Worm (Caenorhabditis elegans) whole organism, L4 larva: ENCODE measurements around the gene sma-6.
A peak's percentile ranks its signal among the peaks of the same experiment; 100 is the strongest.

Source experiments
- F44E2.7 ChIP-seq: fragments of 200-800 bp; sonication (Bioruptor generic); IDR thresholded peaks from 2 replicates; pipeline ENCODE4 v2.1.2; 2022; ENCODE audit warnings: missing genetic modification characterization, missing compliant biosample characterization
- F49E8.2 ChIP-seq: sonication (generic microtip); optimal IDR thresholded peaks from 2 replicates; lab custom pipeline; 2016; ENCODE audit warnings: missing compliant biosample characterization, mild to moderate bottlenecking, missing genetic modification characterization, borderline replicate concordance
- R02D3.7 ChIP-seq: fragments of 150-350 bp; sonication (generic microtip); optimal IDR thresholded peaks from 3 replicates; lab custom pipeline; 2014; ENCODE audit warnings: missing biosample characterization, missing genetic modification characterization
- T20F7.1 ChIP-seq: fragments of 200-800 bp; sonication (Bioruptor generic); optimal IDR thresholded peaks from 2 replicates; lab custom pipeline; 2018; ENCODE audit warnings: mild to moderate bottlenecking, missing genetic modification characterization, missing compliant biosample characterization
- Y105C5A.15 ChIP-seq: fragments of 200-800 bp; sonication (Bioruptor generic); IDR thresholded peaks from 2 replicates; pipeline ENCODE4 v1.3.6; 2022; ENCODE audit warnings: missing genetic modification characterization, missing compliant biosample characterization
- Y5F2A.4 ChIP-seq: fragments of 200-800 bp; sonication (Bioruptor generic); optimal IDR thresholded peaks from 2 replicates; lab custom pipeline; 2018; ENCODE audit warnings: mild to moderate bottlenecking, missing genetic modification characterization, missing compliant biosample characterization
- ZK337.2 ChIP-seq: fragments of 200-800 bp; sonication (Bioruptor generic); IDR thresholded peaks from 2 replicates; pipeline ENCODE4 v1.3.6; 2022; ENCODE audit warnings: missing genetic modification reagents, missing genetic modification characterization, missing compliant biosample characterization
- ZK546.5 ChIP-seq, 2 experiments: sonication (generic microtip); optimal IDR thresholded peaks; 2 replicates each; lab custom pipeline; 2017; ENCODE audit warnings: missing biosample characterization in 2 of 2, missing genetic modification characterization in 2 of 2
- aha-1 ChIP-seq: fragments of 150-350 bp; peaks from one replicate; lab custom pipeline; 2014; ENCODE audit warnings: missing biosample characterization, missing genetic modification characterization
- arid-1 ChIP-seq: fragments of 200-800 bp; sonication (Bioruptor generic); conservative IDR thresholded peaks from 2 replicates; pipeline ENCODE4 v1.3.6; 2022; ENCODE audit warnings: missing genetic modification reagents, missing genetic modification characterization, missing compliant biosample characterization
- attf-4 ChIP-seq: sonication (generic microtip); optimal IDR thresholded peaks from 3 replicates; lab custom pipeline; 2017; ENCODE audit warnings: missing biosample characterization, missing genetic modification characterization
- ceh-82 ChIP-seq: sonication (generic microtip); optimal IDR thresholded peaks from 2 replicates; lab custom pipeline; 2017; ENCODE audit warnings: missing biosample characterization, missing genetic modification characterization
- cey-2 ChIP-seq: sonication (generic microtip); optimal IDR thresholded peaks from 3 replicates; lab custom pipeline; 2017; ENCODE audit warnings: missing genetic modification characterization, mild to moderate bottlenecking, missing compliant biosample characterization, antibody characterized with exemption, borderline replicate concordance; ENCODE audit not compliant: insufficient read depth
- ctbp-1 ChIP-seq: fragments of 200-800 bp; sonication (Bioruptor generic); IDR thresholded peaks from 2 replicates; pipeline ENCODE4 v1.3.6; 2022; ENCODE audit warnings: missing genetic modification reagents, missing genetic modification characterization, missing compliant biosample characterization
- daf-12 ChIP-seq: fragments of 150-350 bp; optimal IDR thresholded peaks from 2 replicates; lab custom pipeline; 2014; ENCODE audit warnings: missing biosample characterization, missing genetic modification reagents, missing genetic modification characterization
- daf-8 ChIP-seq: fragments of 200-800 bp; sonication (Bioruptor generic); IDR thresholded peaks from 2 replicates; pipeline ENCODE4 v1.3.6; 2022; ENCODE audit warnings: missing genetic modification characterization, missing compliant biosample characterization
- dmd-6 ChIP-seq: fragments of 200-800 bp; sonication (Bioruptor generic); IDR thresholded peaks from 2 replicates; pipeline ENCODE4 v1.3.6; 2022; ENCODE audit warnings: missing genetic modification reagents, missing genetic modification characterization, missing compliant biosample characterization
- dpl-1 ChIP-seq: fragments of 150-350 bp; optimal IDR thresholded peaks from 2 replicates; lab custom pipeline; 2014; ENCODE audit warnings: missing biosample characterization, missing genetic modification reagents, missing genetic modification characterization
- dve-1 ChIP-seq: sonication (generic microtip); optimal IDR thresholded peaks from 2 replicates; lab custom pipeline; 2017; ENCODE audit warnings: antibody characterized with exemption, mild to moderate bottlenecking, missing genetic modification characterization, missing compliant biosample characterization; ENCODE audit not compliant: insufficient read depth
- egl-27 ChIP-seq: sonication (generic microtip); optimal IDR thresholded peaks from 3 replicates; lab custom pipeline; 2017; ENCODE audit warnings: missing biosample characterization, missing genetic modification reagents, missing genetic modification characterization
- fkh-10 ChIP-seq: fragments of 150-350 bp; optimal IDR thresholded peaks from 2 replicates; lab custom pipeline; 2014; ENCODE audit warnings: missing biosample characterization, missing genetic modification reagents, missing genetic modification characterization
- hif-1 ChIP-seq, 2 experiments: sonication (generic microtip); optimal IDR thresholded peaks; 2 replicates each; lab custom pipeline; 2016 to 2017; ENCODE audit warnings: missing compliant biosample characterization in 2 of 2, missing genetic modification characterization in 2 of 2, missing genetic modification reagents in 2 of 2, missing genotype in 2 of 2, mild to moderate bottlenecking in 1 of 2
- jun-1 ChIP-seq: fragments of 150-350 bp; optimal IDR thresholded peaks from 2 replicates; lab custom pipeline; 2014; ENCODE audit warnings: missing biosample characterization, missing genetic modification reagents, missing genetic modification characterization
- lin-39 ChIP-seq: fragments of 150-350 bp; optimal IDR thresholded peaks from 2 replicates; lab custom pipeline; 2014; ENCODE audit warnings: missing biosample characterization, missing genetic modification reagents, missing genetic modification characterization
- lir-3 ChIP-seq: sonication (generic microtip); optimal IDR thresholded peaks from 2 replicates; lab custom pipeline; 2016; ENCODE audit warnings: mild to moderate bottlenecking, missing genetic modification characterization, missing compliant biosample characterization
- lsy-2 ChIP-seq, 2 experiments: fragments of 150-350 bp in 1 of 2; sonication (generic microtip) in 1 of 2; optimal IDR thresholded peaks; 2 replicates each; lab custom pipeline; 2014 to 2017; ENCODE audit warnings: missing biosample characterization in 2 of 2, missing genetic modification characterization in 2 of 2
- madf-5 ChIP-seq, 2 experiments: fragments of 200-800 bp; sonication (Bioruptor generic); IDR thresholded peaks; 2 replicates each; pipeline ENCODE4 v1.3.6; 2022; ENCODE audit warnings: missing compliant biosample characterization in 2 of 2, missing genetic modification characterization in 2 of 2
- madf-9 ChIP-seq: fragments of 200-800 bp; sonication (Bioruptor generic); conservative IDR thresholded peaks from 2 replicates; pipeline ENCODE4 v1.3.6; 2022; ENCODE audit warnings: missing genetic modification reagents, missing genetic modification characterization, missing compliant biosample characterization
- mdl-1 ChIP-seq, 2 experiments: fragments of 150-350 bp in 1 of 2; sonication (generic microtip) in 1 of 2; optimal IDR thresholded peaks; 2 replicates each; lab custom pipeline; 2014 to 2017; ENCODE audit warnings: missing biosample characterization in 2 of 2, missing genetic modification characterization in 2 of 2
- mdt-29 ChIP-seq: fragments of 200-800 bp; sonication (Bioruptor generic); IDR thresholded peaks from 2 replicates; pipeline ENCODE4 v1.3.6; 2022; ENCODE audit warnings: missing genetic modification reagents, missing genetic modification characterization, missing compliant biosample characterization
- mep-1 ChIP-seq: fragments of 150-350 bp; sonication (generic microtip); optimal IDR thresholded peaks from 3 replicates; lab custom pipeline; 2014; ENCODE audit warnings: missing biosample characterization, missing genetic modification characterization
- mes-2 ChIP-seq: sonication (generic microtip); optimal IDR thresholded peaks from 2 replicates; lab custom pipeline; 2016; ENCODE audit warnings: missing genotype, mild to moderate bottlenecking, missing genetic modification characterization, missing compliant biosample characterization; ENCODE audit not compliant: poor library complexity, severe bottlenecking
- mxl-2 ChIP-seq: fragments of 200-800 bp; sonication (Bioruptor generic); conservative IDR thresholded peaks from 2 replicates; pipeline ENCODE4 v1.3.6; 2022; ENCODE audit warnings: missing genetic modification reagents, missing genetic modification characterization, missing compliant biosample characterization
- nhr-102 ChIP-seq: sonication (generic microtip); optimal IDR thresholded peaks from 2 replicates; lab custom pipeline; 2016; ENCODE audit warnings: mild to moderate bottlenecking, missing genetic modification characterization, moderate library complexity, missing compliant biosample characterization
- nhr-111 ChIP-seq: fragments of 200-800 bp; sonication (Bioruptor generic); optimal IDR thresholded peaks from 2 replicates; lab custom pipeline; 2018; ENCODE audit warnings: mild to moderate bottlenecking, missing genetic modification characterization, missing compliant biosample characterization
- nhr-28 ChIP-seq: fragments of 150-350 bp; optimal IDR thresholded peaks from 2 replicates; lab custom pipeline; 2014; ENCODE audit warnings: missing biosample characterization, missing genetic modification characterization
- nhr-41 ChIP-seq: fragments of 200-800 bp; sonication (Bioruptor generic); IDR thresholded peaks from 2 replicates; pipeline ENCODE4 v1.3.6; 2022; ENCODE audit warnings: missing genetic modification reagents, missing genetic modification characterization, missing compliant biosample characterization
- nhr-42 ChIP-seq: fragments of 200-800 bp; sonication (Bioruptor generic); IDR thresholded peaks from 2 replicates; pipeline ENCODE4 v1.3.6; 2022; ENCODE audit warnings: missing genetic modification characterization, missing compliant biosample characterization
- php-3 ChIP-seq: fragments of 200-800 bp; sonication (Bioruptor generic); IDR thresholded peaks from 2 replicates; pipeline ENCODE4 v1.3.6; 2022; ENCODE audit warnings: missing genetic modification reagents, missing genetic modification characterization, missing compliant biosample characterization
- rbr-2 ChIP-seq: sonication (generic microtip); optimal IDR thresholded peaks from 2 replicates; lab custom pipeline; 2016; ENCODE audit warnings: missing genotype, missing genetic modification characterization, missing compliant biosample characterization
- saeg-2 ChIP-seq: fragments of 200-800 bp; sonication (Bioruptor generic); IDR thresholded peaks from 2 replicates; pipeline ENCODE4 v1.3.6; 2022; ENCODE audit warnings: missing genetic modification reagents, missing genetic modification characterization, missing compliant biosample characterization
- skn-1 ChIP-seq: fragments of 150-350 bp; optimal IDR thresholded peaks from 2 replicates; lab custom pipeline; 2014; ENCODE audit warnings: missing biosample characterization, missing genetic modification characterization
- spr-1 ChIP-seq: sonication (generic microtip); optimal IDR thresholded peaks from 2 replicates; lab custom pipeline; 2016; ENCODE audit warnings: mild to moderate bottlenecking, missing genetic modification characterization, missing compliant biosample characterization
- spr-3 ChIP-seq: fragments of 200-800 bp; sonication (Bioruptor generic); optimal IDR thresholded peaks from 2 replicates; lab custom pipeline; 2018; ENCODE audit warnings: mild to moderate bottlenecking, missing genetic modification characterization, missing compliant biosample characterization
- unc-130 ChIP-seq: sonication (generic microtip); optimal IDR thresholded peaks from 2 replicates; lab custom pipeline; 2016; ENCODE audit warnings: missing genetic modification reagents, missing genetic modification characterization, missing compliant biosample characterization
- unc-39 ChIP-seq: sonication (generic microtip); optimal IDR thresholded peaks from 2 replicates; lab custom pipeline; 2017; ENCODE audit warnings: missing biosample characterization, missing genetic modification characterization
- unc-62 ChIP-seq, 3 experiments: fragments of 150-350 bp in 1 of 3; sonication (generic microtip); optimal IDR thresholded peaks in 2 of 3; peaks in 1 of 3; 1 replicate in 1 of 3; 2 replicates in 2 of 3; lab custom pipeline; 2014 to 2017; ENCODE audit warnings: missing biosample characterization in 3 of 3, missing genetic modification characterization in 3 of 3, missing genetic modification reagents in 3 of 3, missing genotype in 1 of 3
- zfp-2 ChIP-seq: sonication (generic microtip); optimal IDR thresholded peaks from 2 replicates; lab custom pipeline; 2016; ENCODE audit warnings: mild to moderate bottlenecking, missing genetic modification characterization, missing compliant biosample characterization
- ztf-7 ChIP-seq: fragments of 150-350 bp; optimal IDR thresholded peaks from 2 replicates; lab custom pipeline; 2014; ENCODE audit warnings: missing biosample characterization, missing genetic modification characterization

Gene sma-6

ce11 chrII:6345195-6346158 lies 21.2 kb downstream of the sma-6 start, which contains the start of gene C32D5.8 (continued):
- no peak for TF ChIP-seq ZK546.5 (tag; optimal IDR thresholded peaks at IDR 0.05; lab: Kevin White, UChicago)
- TF ChIP-seq daf-8, result no peak
- TF ChIP-seq ztf-7 (tag; lab: Kevin White, UChicago), result peak; percentile 30
- TF ChIP-seq arid-1 (GFP tag; lab: Robert Waterston, UW), result no peak
- no peak for TF ChIP-seq fkh-10 (GFP tag; lab: Kevin White, UChicago)
- TF ChIP-seq spr-1 (tag; lab: Kevin White, UChicago), result no peak
- TF ChIP-seq ceh-82, result no peak
- TF ChIP-seq lir-3, result no peak
- no peak for TF ChIP-seq php-3 (GFP tag; lab: Robert Waterston, UW)
- TF ChIP-seq dve-1, result peak; percentile 47
- no peak for TF ChIP-seq mes-2 (tag; lab: Kevin White, UChicago)
- no peak for TF ChIP-seq unc-62 (GFP tag; optimal IDR thresholded peaks at IDR 0.05 in 1 of 2; lab: Kevin White, UChicago)
- no peak for TF ChIP-seq unc-62 (tag; optimal IDR thresholded peaks at IDR 0.05; lab: Kevin White, UChicago)
- 0 out of 2 replicates have a peak, but pooled peaks have one; percentile 41 for TF ChIP-seq Y105C5A.15 (GFP tag; lab: Robert Waterston, UW)
- TF ChIP-seq unc-130 (GFP tag; lab: Kevin White, UChicago), result no peak
- TF ChIP-seq zfp-2 (tag; lab: Kevin White, UChicago), result no peak
- TF ChIP-seq Y5F2A.4 (GFP tag; lab: Kevin White, UChicago), result no peak
- no peak for TF ChIP-seq F49E8.2 (tag; lab: Kevin White, UChicago)
- TF ChIP-seq mep-1, result no peak
- TF ChIP-seq nhr-28, result peak; percentile 11
- no peak for TF ChIP-seq nhr-102 (tag; lab: Kevin White, UChicago)
- TF ChIP-seq saeg-2 (GFP tag; lab: Robert Waterston, UW), result no peak
- no peak for TF ChIP-seq egl-27 (tag; lab: Kevin White, UChicago)
- TF ChIP-seq T20F7.1 (GFP tag; lab: Kevin White, UChicago), result no peak
- no peak for TF ChIP-seq dmd-6 (GFP tag; lab: Robert Waterston, UW)
- no peak for TF ChIP-seq daf-12 (tag; lab: Kevin White, UChicago)
- TF ChIP-seq ctbp-1 (GFP tag; lab: Robert Waterston, UW), result no peak
- peak; percentile 92 for TF ChIP-seq aha-1 (tag; lab: Kevin White, UChicago)
- TF ChIP-seq skn-1 (tag; lab: Kevin White, UChicago), result no peak
- TF ChIP-seq mdl-1 (tag; optimal IDR thresholded peaks at IDR 0.05; lab: Kevin White, UChicago), result peak in 1 of 2 experiments; percentile 66
- TF ChIP-seq unc-39, result no peak
- TF ChIP-seq ZK337.2 (GFP tag; lab: Robert Waterston, UW), result no peak
- no peak for TF ChIP-seq mdt-29 (GFP tag; lab: Robert Waterston, UW)
- TF ChIP-seq hif-1 (tag; optimal IDR thresholded peaks at IDR 0.05; lab: Kevin White, UChicago), result no peak
- no peak for TF ChIP-seq mxl-2 (GFP tag; lab: Robert Waterston, UW)
- no peak for TF ChIP-seq nhr-111 (GFP tag; lab: Kevin White, UChicago)
- no peak for TF ChIP-seq attf-4 (tag; lab: Kevin White, UChicago)
- no peak for TF ChIP-seq dpl-1 (GFP tag; lab: Kevin White, UChicago)
- no peak for TF ChIP-seq spr-3
- no peak for TF ChIP-seq R02D3.7 (tag; lab: Kevin White, UChicago)
- TF ChIP-seq madf-9 (GFP tag; lab: Robert Waterston, UW), result peak; percentile 44
- no peak for TF ChIP-seq lsy-2 (tag; optimal IDR thresholded peaks at IDR 0.05; lab: Kevin White, UChicago)
- TF ChIP-seq lin-39 (tag; lab: Kevin White, UChicago), result no peak
- TF ChIP-seq nhr-42 (GFP tag; lab: Robert Waterston, UW), result no peak
- no peak for TF ChIP-seq madf-5 (GFP tag; IDR thresholded peaks at IDR 0.05; lab: Robert Waterston, UW)
- TF ChIP-seq F44E2.7 (GFP tag; lab: Robert Waterston, UW), result no peak
- no peak for TF ChIP-seq nhr-41 (GFP tag; lab: Robert Waterston, UW)
- no peak for TF ChIP-seq rbr-2 (tag; lab: Kevin White, UChicago)
- no peak for TF ChIP-seq cey-2 (tag; lab: Kevin White, UChicago)
- TF ChIP-seq jun-1 (tag; lab: Kevin White, UChicago), result no peak
